Fruit fly (Drosophila melanogaster): Measurements from ENCODE around the gene CG13023.

The CG13023 gene

DNA sequence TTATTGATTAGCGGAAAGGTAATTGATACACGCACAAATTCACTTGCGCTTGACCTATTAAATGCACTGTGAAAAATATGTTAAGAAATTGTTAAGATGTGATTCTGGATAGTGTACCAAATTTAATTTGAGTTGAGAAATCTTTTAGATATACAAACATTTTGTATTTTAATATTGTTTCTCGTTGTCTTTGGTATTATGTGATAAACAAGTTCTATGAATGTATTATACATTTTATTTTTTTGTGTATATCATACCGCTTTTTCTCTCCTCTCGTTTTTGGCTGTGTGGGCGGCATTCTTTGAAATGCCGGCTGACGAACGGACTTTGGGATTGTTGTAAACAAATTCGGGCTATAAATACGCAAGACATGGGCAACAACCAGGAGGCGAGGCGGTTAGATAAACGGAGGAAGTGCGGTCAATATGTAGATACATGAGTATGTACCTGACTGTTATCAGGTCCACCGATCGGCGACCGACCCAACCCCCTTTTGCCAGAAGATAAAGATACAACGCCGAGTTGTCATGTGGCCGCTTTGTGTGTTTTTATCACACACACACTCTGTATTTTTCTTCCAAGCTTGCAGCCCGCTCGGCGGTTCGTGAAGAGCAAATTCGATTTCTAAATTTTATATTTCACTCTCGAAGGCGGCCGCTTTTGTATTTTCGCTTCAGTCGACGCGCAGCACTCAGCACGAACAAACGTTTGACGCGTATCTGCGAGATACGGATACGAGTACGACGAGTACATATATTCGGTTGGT lies 29.7 kb upstream of the CG13023 start (continued):
- TF ChIP-seq Aef1 (GFP tag; IDR thresholded peaks at IDR 0.05) (peak; percentile 69), emc (GFP tag; optimal IDR thresholded peaks at IDR 0.05) (no peak), Sox102F (GFP tag; optimal IDR thresholded peaks at IDR 0.05) (peak; percentile 85), vnd (GFP tag; IDR thresholded peaks at IDR 0.05; ENCODE audit: partially characterized antibody) (no peak), scrt (GFP tag; optimal IDR thresholded peaks at IDR 0.05) (peak; percentile 10), org-1 (GFP tag; optimal IDR thresholded peaks at IDR 0.05) (peak; percentile 49), MESR4 (GFP tag; optimal IDR thresholded peaks at IDR 0.05) (no peak), CG9727 (GFP tag; optimal IDR thresholded peaks at IDR 0.05) (peak; percentile 62), repo (GFP tag; optimal IDR thresholded peaks at IDR 0.05) (peak; percentile 2), fru (optimal IDR thresholded peaks at IDR 0.05) (no peak), dimm (GFP tag; IDR thresholded peaks at IDR 0.05) (no peak), CG10147 (GFP tag; optimal IDR thresholded peaks at IDR 0.05) (peak; percentile 76), CG33557 (GFP tag; optimal IDR thresholded peaks at IDR 0.05) (no peak), CG8944 (GFP tag; optimal IDR thresholded peaks at IDR 0.05) (no peak), bigmax (GFP tag; optimal IDR thresholded peaks at IDR 0.05) (no peak), insv (GFP tag; optimal IDR thresholded peaks at IDR 0.05) (no peak), HLHmδ (GFP tag; optimal IDR thresholded peaks at IDR 0.05) (no peak), CG32772 (GFP tag; IDR thresholded peaks at IDR 0.05) (peak; percentile 39; the same call in 1 of the 2 replicates), Lhr (GFP tag; optimal IDR thresholded peaks at IDR 0.05) (no peak), pnt (GFP tag; optimal IDR thresholded peaks at IDR 0.05) (peak; percentile 3), pita (GFP tag; optimal IDR thresholded peaks at IDR 0.05) (no peak), nau (GFP tag; optimal IDR thresholded peaks at IDR 0.05) (peak; percentile 38), CG17328 (GFP tag; IDR thresholded peaks at IDR 0.05) (peak; percentile 61; the same call in 1 of the 2 replicates), lab (GFP tag; optimal IDR thresholded peaks at IDR 0.05) (peak; percentile 73), Hr51 (GFP tag; optimal IDR thresholded peaks at IDR 0.05) (peak; percentile 20 to 82), MTF-1 (GFP tag; optimal IDR thresholded peaks at IDR 0.05; ENCODE audit: borderline replicate concordance) (peak; percentile 51), CG15514 (GFP tag; optimal IDR thresholded peaks at IDR 0.05) (peak; percentile 57), CG7928 (GFP tag; optimal IDR thresholded peaks at IDR 0.05) (no peak), Fer1 (GFP tag; optimal IDR thresholded peaks at IDR 0.05) (peak; percentile 69), Drgx (GFP tag; IDR thresholded peaks at IDR 0.05) (peak; percentile 48; the same call in 1 of the 2 replicates), CG34376 (GFP tag; optimal IDR thresholded peaks at IDR 0.05) (peak; percentile 57), CG11398 (GFP tag; optimal IDR thresholded peaks at IDR 0.05) (peak; percentile 31), Doc3 (GFP tag; IDR thresholded peaks at IDR 0.05; ENCODE audit: partially characterized antibody) (no peak), CG11247 (GFP tag; IDR thresholded peaks at IDR 0.05) (peak; percentile 53), slbo (GFP tag; IDR thresholded peaks at IDR 0.05) (peak; percentile 79), nerfin-2 (GFP tag; IDR thresholded peaks at IDR 0.05; ENCODE audit: partially characterized antibody) (no peak), az2 (GFP tag; optimal IDR thresholded peaks at IDR 0.05) (peak; percentile 62), gce (GFP tag; IDR thresholded peaks at IDR 0.05) (0 out of 3 replicates have a peak, but pooled peaks have one; percentile 40), CHES-1-like (GFP tag; optimal IDR thresholded peaks at IDR 0.05) (peak; percentile 55), twi (tag; optimal IDR thresholded peaks at IDR 0.05) (no peak), hb (GFP tag; IDR thresholded peaks at IDR 0.05; ENCODE audit: partially characterized antibody) (no peak), CG2129 (GFP tag; IDR thresholded peaks at IDR 0.05; ENCODE audit: partially characterized antibody) (no peak), Dip2 (GFP tag; IDR thresholded peaks at IDR 0.05) (no peak), Ada2b (GFP tag; IDR thresholded peaks at IDR 0.05) (peak; percentile 83), E2f1 (GFP tag; IDR thresholded peaks at IDR 0.05) (peak; percentile 72), CG14860 (GFP tag; IDR thresholded peaks at IDR 0.05; ENCODE audit: partially characterized antibody) (no peak), CG7839 (tag; optimal IDR thresholded peaks at IDR 0.05) (peak; percentile 72), Bgb (GFP tag; IDR thresholded peaks at IDR 0.05; ENCODE audit: partially characterized antibody) (peak; percentile 40; the same call in 1 of the 2 replicates)
